Worm (Caenorhabditis elegans): Measurements from ENCODE around the gene F13B6.1.

Gene F13B6.1

ce11 chrIV:7473159-7473649 lies 16.9 kb downstream of the F13B6.1 start, which contains the start of the genes plk-3 and F55G1.6 (continued):
- TF ChIP-seq K12H6.12 (tag; optimal IDR thresholded peaks at IDR 0.05) (no peak), F23B12.7 (tag; optimal IDR thresholded peaks at IDR 0.05; ENCODE audit: insufficient read depth) (no peak), nhr-90 (tag; optimal IDR thresholded peaks at IDR 0.05) (no peak), zim-3 (tag; optimal IDR thresholded peaks at IDR 0.05) (no peak), unc-130 (GFP tag; optimal IDR thresholded peaks at IDR 0.05) (no peak), B0019.2 (GFP tag; conservative IDR thresholded peaks at IDR 0.05) (peak; percentile 52; the same call in 1 of the 2 replicates), hmg-20 (GFP tag; IDR thresholded peaks at IDR 0.05) (no peak), unc-62 (GFP tag; optimal IDR thresholded peaks at IDR 0.05) (no peak), ztf-3 (GFP tag; optimal IDR thresholded peaks at IDR 0.05) (no peak), B0336.3 (GFP tag; IDR thresholded peaks at IDR 0.05) (no peak), Y79H2A.3 (GFP tag; conservative IDR thresholded peaks at IDR 0.05) (no peak), ekl-4 (GFP tag; IDR thresholded peaks at IDR 0.05) (no peak), pbrm-1 (GFP tag; IDR thresholded peaks at IDR 0.05) (no peak), snpc-4 (GFP tag; optimal IDR thresholded peaks at IDR 0.05) (no peak), snpc-4 (tag; optimal IDR thresholded peaks at IDR 0.05) (peak in 1 of 4 experiments; percentile 20), madf-6 (GFP tag; IDR thresholded peaks at IDR 0.05) (peak; percentile 91), mes-4 (tag; optimal IDR thresholded peaks at IDR 0.05) (no peak), lsl-1 (GFP tag; optimal IDR thresholded peaks at IDR 0.05) (peak; percentile 80), hsf-1 (GFP tag; IDR thresholded peaks at IDR 0.05) (no peak), rcor-1 (GFP tag; IDR thresholded peaks at IDR 0.05) (peak; percentile 24; the same call in 1 of the 2 replicates), madf-8 (GFP tag; conservative IDR thresholded peaks at IDR 0.05) (peak; percentile 73), lin-35 (GFP tag; optimal IDR thresholded peaks at IDR 0.05) (no peak), F49E8.2 (tag; optimal IDR thresholded peaks at IDR 0.05; ENCODE audit: insufficient read depth) (peak; percentile 44), ztf-22 (GFP tag; optimal IDR thresholded peaks at IDR 0.05) (no peak), ztf-6 (GFP tag; IDR thresholded peaks at IDR 0.05) (no peak), F33H1.4 (GFP tag; IDR thresholded peaks at IDR 0.05) (peak; percentile 89), ceh-40 (GFP tag; IDR thresholded peaks at IDR 0.05) (no peak), dpl-1 (GFP tag; optimal IDR thresholded peaks at IDR 0.05) (peak; percentile 35), athp-1 (tag; optimal IDR thresholded peaks at IDR 0.05) (no peak), bed-1 (GFP tag; IDR thresholded peaks at IDR 0.05) (no peak), ceh-58 (GFP tag; IDR thresholded peaks at IDR 0.05) (no peak), pha-4 (tag; optimal IDR thresholded peaks at IDR 0.05) (no peak), lag-1 (GFP tag; IDR thresholded peaks at IDR 0.05) (no peak)

DNA sequence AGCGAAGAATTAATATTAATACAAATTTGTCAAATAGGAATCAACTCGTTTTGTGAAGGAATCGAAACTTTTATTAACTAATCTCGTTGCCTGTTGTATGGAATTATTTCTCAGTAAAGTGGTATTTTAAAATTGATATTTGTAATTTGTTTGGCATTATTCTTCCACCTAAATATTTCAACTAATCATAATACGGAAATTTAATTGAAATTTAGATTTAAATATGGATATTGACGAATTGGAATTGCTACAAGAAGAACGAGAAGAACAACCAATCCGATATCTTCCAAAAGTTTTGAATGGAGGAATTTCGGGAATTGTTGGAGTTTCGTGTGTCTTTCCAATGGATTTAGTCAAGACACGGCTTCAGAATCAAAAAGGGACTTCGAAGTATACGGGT lies 18.5 kb downstream of the F13B6.1 start, which contains the start of gene slc-25A18.2:
TSS of gene slc-25A18.2 (plus strand) at position 216 of the 400 bp plus-strand sequence.
- TF ChIP-seq ztf-25 (GFP tag; IDR thresholded peaks at IDR 0.05), result no peak
- no peak for TF ChIP-seq nhr-80 (tag; optimal IDR thresholded peaks at IDR 0.05)
- no peak for TF ChIP-seq ztf-18 (tag; optimal IDR thresholded peaks at IDR 0.05)
- no peak for TF ChIP-seq ztf-22 (GFP tag; optimal IDR thresholded peaks at IDR 0.05)
- no peak for TF ChIP-seq sdz-38 (tag; optimal IDR thresholded peaks at IDR 0.05)
- TF ChIP-seq ceh-27 (GFP tag; optimal IDR thresholded peaks at IDR 0.05), result no peak
- TF ChIP-seq lin-40 (tag; optimal IDR thresholded peaks at IDR 0.05), result no peak
- TF ChIP-seq unc-62 (GFP tag; optimal IDR thresholded peaks at IDR 0.05), result no peak
- no peak for TF ChIP-seq D2030.7 (GFP tag; IDR thresholded peaks at IDR 0.05)
- TF ChIP-seq Y56A3A.18 (GFP tag; IDR thresholded peaks at IDR 0.05), result no peak
- TF ChIP-seq hmg-20 (GFP tag; IDR thresholded peaks at IDR 0.05), result no peak
- no peak for TF ChIP-seq C17E4.6 (GFP tag; IDR thresholded peaks at IDR 0.05)
- no peak for TF ChIP-seq rpc-1 (optimal IDR thresholded peaks at IDR 0.05)
- TF ChIP-seq rpc-1 (tag; optimal IDR thresholded peaks at IDR 0.05), result no peak
- no peak for TF ChIP-seq lin-54 (GFP tag; optimal IDR thresholded peaks at IDR 0.05)
- no peak for TF ChIP-seq F33H1.4 (GFP tag; IDR thresholded peaks at IDR 0.05)

All from whole organism, young adult.